Worm (Caenorhabditis elegans) whole organism, L1 larva: Measurements from ENCODE around the gene R05D8.11.

Experiments
- C16A3.4 ChIP-seq: fragments of 150-350 bp; optimal IDR thresholded peaks from 2 replicates; lab custom pipeline; 2014; ENCODE audit warnings: missing biosample characterization, missing genetic modification characterization
- aly-2 ChIP-seq: fragments of 150-350 bp; optimal IDR thresholded peaks from 2 replicates; lab custom pipeline; 2014; ENCODE audit warnings: missing biosample characterization, missing genetic modification characterization
- ces-1 ChIP-seq: fragments of 150-350 bp; optimal IDR thresholded peaks from 2 replicates; lab custom pipeline; 2014; ENCODE audit warnings: missing biosample characterization, missing genetic modification reagents, missing genetic modification characterization
- egl-27 ChIP-seq, 2 experiments: fragments of 150-350 bp in 1 of 2; sonication (generic microtip); optimal IDR thresholded peaks; 3 replicates each; lab custom pipeline; 2017 to 2018; ENCODE audit warnings: missing biosample characterization in 2 of 2, missing genetic modification characterization in 2 of 2, missing genetic modification reagents in 2 of 2
- elt-3 ChIP-seq, 6 experiments: fragments of 150-350 bp in 1 of 6; sonication (generic microtip); optimal IDR thresholded peaks; 2 replicates each; lab custom pipeline; 2017 to 2018; ENCODE audit warnings: missing biosample characterization in 6 of 6, missing genetic modification characterization in 6 of 6, inconsistent platforms in 1 of 6
- fos-1 ChIP-seq: fragments of 150-350 bp; optimal IDR thresholded peaks from 2 replicates; lab custom pipeline; 2014; ENCODE audit warnings: missing biosample characterization, missing genetic modification characterization
- lin-39 ChIP-seq: fragments of 150-350 bp; optimal IDR thresholded peaks from 2 replicates; lab custom pipeline; 2014; ENCODE audit warnings: missing biosample characterization, missing genetic modification reagents, missing genetic modification characterization
- mep-1 ChIP-seq: fragments of 150-350 bp; optimal IDR thresholded peaks from 2 replicates; lab custom pipeline; 2014; ENCODE audit warnings: missing biosample characterization, missing genetic modification characterization
- nhr-77 ChIP-seq: fragments of 150-350 bp; optimal IDR thresholded peaks from 2 replicates; lab custom pipeline; 2014; ENCODE audit warnings: missing biosample characterization, missing genetic modification characterization
- nhr-84 ChIP-seq: sonication (generic microtip); optimal IDR thresholded peaks from 2 replicates; lab custom pipeline; 2017; ENCODE audit warnings: missing biosample characterization, missing genetic modification characterization
- pqm-1 ChIP-seq: sonication (generic microtip); optimal IDR thresholded peaks from 3 replicates; lab custom pipeline; 2017; ENCODE audit warnings: missing biosample characterization, missing genetic modification characterization
- skn-1 ChIP-seq: fragments of 150-350 bp; optimal IDR thresholded peaks from 2 replicates; lab custom pipeline; 2014; ENCODE audit warnings: missing biosample characterization, missing genetic modification characterization
- unc-62 ChIP-seq: fragments of 150-350 bp; optimal IDR thresholded peaks from 2 replicates; lab custom pipeline; 2014; ENCODE audit warnings: missing biosample characterization, missing genetic modification reagents, missing genetic modification characterization
- zag-1 ChIP-seq: fragments of 150-350 bp; optimal IDR thresholded peaks from 2 replicates; lab custom pipeline; 2014; ENCODE audit warnings: missing biosample characterization, missing genetic modification characterization

DNA sequence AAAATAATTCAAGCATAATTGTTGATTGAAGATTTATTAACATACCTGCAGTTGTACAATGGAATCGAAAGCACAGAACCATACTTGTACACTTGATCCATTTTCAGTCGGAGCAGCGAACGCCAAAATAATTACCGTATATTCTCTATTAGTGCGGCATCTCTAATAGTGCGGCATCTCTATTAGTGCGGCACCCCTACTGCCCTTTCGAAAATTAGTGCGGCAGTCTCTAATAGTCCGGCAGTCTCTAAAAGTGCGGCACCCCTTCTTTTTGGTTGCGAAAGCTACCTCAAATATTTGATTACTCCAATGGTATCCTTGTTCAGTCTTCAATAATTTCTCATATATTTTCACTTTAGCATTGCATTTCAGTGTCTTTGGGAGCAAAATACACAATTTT, 37.4 kb upstream of the R05D8.11 start, which contains the start of gene srt-34:
- TF ChIP-seq pqm-1 (tag; lab: Kevin White, UChicago): no peak
- no peak for TF ChIP-seq C16A3.4
- TF ChIP-seq elt-3 (tag; optimal IDR thresholded peaks at IDR 0.05; lab: Kevin White, UChicago): no peak
- no peak for TF ChIP-seq nhr-84 (tag; lab: Kevin White, UChicago)
- no peak for TF ChIP-seq unc-62 (GFP tag; lab: Kevin White, UChicago)
- no peak for TF ChIP-seq skn-1
- no peak for TF ChIP-seq ces-1
- TF ChIP-seq egl-27 (tag; optimal IDR thresholded peaks at IDR 0.05; lab: Kevin White, UChicago): no peak
- no peak for TF ChIP-seq nhr-77
- no peak for TF ChIP-seq mep-1 (tag; lab: Kevin White, UChicago)
- TF ChIP-seq lin-39 (tag; lab: Kevin White, UChicago): no peak
- no peak for TF ChIP-seq fos-1 (tag; lab: Kevin White, UChicago)
- no peak for TF ChIP-seq aly-2
- no peak for TF ChIP-seq zag-1
